Worm (Caenorhabditis elegans) whole organism, L3 larva: ENCODE results near the gene F18A12.7.

ENCODE experiments used
- R02D3.7 ChIP-seq: fragments of 150-350 bp; optimal IDR thresholded peaks from 2 replicates; lab custom pipeline; 2014; ENCODE audit warnings: missing biosample characterization, missing genetic modification characterization
- aly-2 ChIP-seq: fragments of 150-350 bp; optimal IDR thresholded peaks from 2 replicates; lab custom pipeline; 2014; ENCODE audit warnings: missing biosample characterization, missing genetic modification characterization
- ceh-16 ChIP-seq: sonication (generic microtip); optimal IDR thresholded peaks from 2 replicates; lab custom pipeline; 2017; ENCODE audit warnings: missing biosample characterization, missing genetic modification characterization
- ceh-82 ChIP-seq: fragments of 150-350 bp; optimal IDR thresholded peaks from 2 replicates; lab custom pipeline; 2014; ENCODE audit warnings: missing biosample characterization, missing genetic modification characterization
- fkh-2 ChIP-seq: fragments of 150-350 bp; optimal IDR thresholded peaks from 2 replicates; lab custom pipeline; 2014; ENCODE audit warnings: missing biosample characterization, missing genetic modification reagents, missing genetic modification characterization
- nhr-23 ChIP-seq: fragments of 150-350 bp; optimal IDR thresholded peaks from 2 replicates; lab custom pipeline; 2014; ENCODE audit warnings: missing biosample characterization, missing genetic modification reagents, missing genetic modification characterization
- nhr-77 ChIP-seq: fragments of 150-350 bp; optimal IDR thresholded peaks from 2 replicates; lab custom pipeline; 2014; ENCODE audit warnings: missing biosample characterization, missing genetic modification characterization
- pha-4 ChIP-seq: fragments of 150-350 bp; optimal IDR thresholded peaks from 2 replicates; lab custom pipeline; 2014; ENCODE audit warnings: missing biosample characterization, missing genetic modification reagents, missing genetic modification characterization
- skn-1 ChIP-seq: fragments of 150-350 bp; optimal IDR thresholded peaks from 2 replicates; lab custom pipeline; 2014; ENCODE audit warnings: missing biosample characterization, missing genetic modification characterization
- snpc-4 ChIP-seq: fragments of 150-350 bp; optimal IDR thresholded peaks from 2 replicates; lab custom pipeline; 2014; ENCODE audit warnings: missing biosample characterization, missing genetic modification characterization
- unc-62 ChIP-seq: fragments of 150-350 bp; sonication (generic microtip); optimal IDR thresholded peaks from 4 replicates; lab custom pipeline; 2014; ENCODE audit warnings: missing biosample characterization, missing genetic modification reagents, missing genetic modification characterization

ce11 chrII:3459199-3459598, 44.9 kb upstream of the F18A12.7 start:
- no peak for TF ChIP-seq R02D3.7 (tag; lab: Kevin White, UChicago)
- TF ChIP-seq snpc-4 = no peak
- TF ChIP-seq skn-1 (tag; lab: Kevin White, UChicago) = no peak
- no peak for TF ChIP-seq ceh-82 (tag; lab: Kevin White, UChicago)
- no peak for TF ChIP-seq fkh-2 (tag; lab: Kevin White, UChicago)
- TF ChIP-seq nhr-77 (tag; lab: Kevin White, UChicago) = no peak
- TF ChIP-seq ceh-16 (tag; lab: Kevin White, UChicago) = no peak
- TF ChIP-seq unc-62 = no peak
- TF ChIP-seq nhr-23 (tag; lab: Kevin White, UChicago) = no peak
- TF ChIP-seq aly-2 (tag; lab: Kevin White, UChicago) = no peak
- TF ChIP-seq pha-4 (tag; lab: Kevin White, UChicago) = no peak
